Fruit fly (Drosophila melanogaster) Kc167 (cell line): Measurements from ENCODE around the gene CG32305.

Source experiments
- Myc ChIP-seq: fragments of >200 bp; optimal IDR thresholded peaks from 2 replicates; lab custom pipeline; 2017; ENCODE audit warnings: missing external identifiers
- Sin3A ChIP-seq: fragments of >200 bp; optimal IDR thresholded peaks from 2 replicates; lab custom pipeline; 2018; ENCODE audit warnings: missing external identifiers
- insv ChIP-seq: fragments of >200 bp; optimal IDR thresholded peaks from 3 replicates; lab custom pipeline; 2018; ENCODE audit warnings: missing external identifiers
- psq ChIP-seq: fragments of >200 bp; optimal IDR thresholded peaks from 2 replicates; lab custom pipeline; 2017; ENCODE audit warnings: missing external identifiers
- ttk ChIP-seq: sonication (Bioruptor generic); optimal IDR thresholded peaks from 2 replicates; lab custom pipeline; 2017; ENCODE audit warnings: missing external identifiers

dm6 chr3L:2243846-2244528 is 4.4 kb upstream of the CG32305 start, which contains the start of gene CG32301:
- no peak for TF ChIP-seq psq
- TF ChIP-seq insv (lab: Kevin White, UChicago): no peak
- TF ChIP-seq ttk (lab: Kevin White, UChicago): no peak
- TF ChIP-seq Sin3A: no peak
- TF ChIP-seq Myc: no peak
